Fruit fly (Drosophila melanogaster) whole organism, adult: ENCODE measurements around the gene CG5421.

Experiments
- CG14711 ChIP-seq: fragments of 200-800 bp; sonication (Bioruptor generic); optimal IDR thresholded peaks from 2 replicates; lab custom pipeline; 2018; ENCODE audit warnings: missing biosample characterization, mild to moderate bottlenecking, missing genetic modification characterization, moderate library complexity
- CG7045 ChIP-seq: fragments of 200-800 bp; sonication (Bioruptor generic); optimal IDR thresholded peaks from 2 replicates; lab custom pipeline; 2017; ENCODE audit warnings: missing biosample characterization, mild to moderate bottlenecking, missing genetic modification characterization
- ovo ChIP-seq: fragments of 200-800 bp; sonication (Bioruptor generic); optimal IDR thresholded peaks from 2 replicates; lab custom pipeline; 2016; ENCODE audit warnings: missing biosample characterization, missing genetic modification characterization
- pad ChIP-seq: fragments of 200-800 bp; sonication (Bioruptor generic); optimal IDR thresholded peaks from 3 replicates; lab custom pipeline; 2017; ENCODE audit warnings: missing biosample characterization, missing genetic modification characterization, mild to moderate bottlenecking, moderate library complexity, missing genetic modification reagents

- TF ChIP-seq pad (GFP tag; lab: Kevin White, UChicago): no peak
- TF ChIP-seq CG14711 (tag; lab: Kevin White, UChicago): no peak
- no peak for TF ChIP-seq ovo (GFP tag; lab: Kevin White, UChicago)
- TF ChIP-seq CG7045 (GFP tag; lab: Kevin White, UChicago): no peak
Measured at dm6 chr2L:12457201-12457600, 9.3 kb upstream of the CG5421 start.
